Worm (Caenorhabditis elegans) whole organism, L4 larva: ENCODE measurements around the gene R11G1.7.
A peak's percentile ranks its signal among the peaks of the same experiment; 100 is the strongest.

Experiments
- D1046.2 ChIP-seq: fragments of 200-800 bp; sonication (Bioruptor generic); IDR thresholded peaks from 2 replicates; pipeline ENCODE4 v1.3.6; 2022; ENCODE audit warnings: missing genetic modification characterization, missing compliant biosample characterization
- F10B5.3 ChIP-seq: sonication (generic microtip); optimal IDR thresholded peaks from 2 replicates; lab custom pipeline; 2016; ENCODE audit warnings: mild to moderate bottlenecking, missing genetic modification characterization, missing compliant biosample characterization
- F44E2.7 ChIP-seq: fragments of 200-800 bp; sonication (Bioruptor generic); IDR thresholded peaks from 2 replicates; pipeline ENCODE4 v2.1.2; 2022; ENCODE audit warnings: missing genetic modification characterization, missing compliant biosample characterization
- R02D3.7 ChIP-seq: fragments of 150-350 bp; sonication (generic microtip); optimal IDR thresholded peaks from 3 replicates; lab custom pipeline; 2014; ENCODE audit warnings: missing biosample characterization, missing genetic modification characterization
- Y75B8A.6 ChIP-seq: fragments of 200-800 bp; sonication (Bioruptor generic); IDR thresholded peaks from 2 replicates; pipeline ENCODE4 v1.3.6; 2022; ENCODE audit warnings: missing genetic modification reagents, missing genetic modification characterization, missing compliant biosample characterization
- ZK337.2 ChIP-seq: fragments of 200-800 bp; sonication (Bioruptor generic); IDR thresholded peaks from 2 replicates; pipeline ENCODE4 v1.3.6; 2022; ENCODE audit warnings: missing genetic modification reagents, missing genetic modification characterization, missing compliant biosample characterization
- ZK546.5 ChIP-seq, 2 experiments: sonication (generic microtip); optimal IDR thresholded peaks; 2 replicates each; lab custom pipeline; 2017; ENCODE audit warnings: missing biosample characterization in 2 of 2, missing genetic modification characterization in 2 of 2
- aha-1 ChIP-seq: fragments of 150-350 bp; peaks from one replicate; lab custom pipeline; 2014; ENCODE audit warnings: missing biosample characterization, missing genetic modification characterization
- arid-1 ChIP-seq: fragments of 200-800 bp; sonication (Bioruptor generic); conservative IDR thresholded peaks from 2 replicates; pipeline ENCODE4 v1.3.6; 2022; ENCODE audit warnings: missing genetic modification reagents, missing genetic modification characterization, missing compliant biosample characterization
- ceh-28 ChIP-seq: fragments of 150-350 bp; optimal IDR thresholded peaks from 2 replicates; lab custom pipeline; 2014; ENCODE audit warnings: missing biosample characterization, missing genetic modification reagents, missing genetic modification characterization
- ceh-32 ChIP-seq: sonication (generic microtip); optimal IDR thresholded peaks from 2 replicates; lab custom pipeline; 2016; ENCODE audit warnings: mild to moderate bottlenecking, missing genetic modification characterization, missing compliant biosample characterization; ENCODE audit not compliant: poor library complexity
- ceh-44 ChIP-seq: fragments of 200-800 bp; sonication (Bioruptor generic); IDR thresholded peaks from 2 replicates; pipeline ENCODE4 v1.3.6; 2022; ENCODE audit warnings: missing genetic modification reagents, missing genetic modification characterization, missing compliant biosample characterization
- dmd-6 ChIP-seq: fragments of 200-800 bp; sonication (Bioruptor generic); IDR thresholded peaks from 2 replicates; pipeline ENCODE4 v1.3.6; 2022; ENCODE audit warnings: missing genetic modification reagents, missing genetic modification characterization, missing compliant biosample characterization
- dmd-8 ChIP-seq: fragments of 200-800 bp; sonication (Bioruptor generic); IDR thresholded peaks from 2 replicates; pipeline ENCODE4 v1.3.6; 2022; ENCODE audit warnings: missing genetic modification characterization, missing compliant biosample characterization
- dpl-1 ChIP-seq: fragments of 150-350 bp; optimal IDR thresholded peaks from 2 replicates; lab custom pipeline; 2014; ENCODE audit warnings: missing biosample characterization, missing genetic modification reagents, missing genetic modification characterization
- duxl-1 ChIP-seq: sonication (generic microtip); optimal IDR thresholded peaks from 2 replicates; lab custom pipeline; 2016; ENCODE audit warnings: mild to moderate bottlenecking, missing genetic modification characterization, moderate library complexity, missing compliant biosample characterization; ENCODE audit not compliant: poor library complexity
- dve-1 ChIP-seq: sonication (generic microtip); optimal IDR thresholded peaks from 2 replicates; lab custom pipeline; 2017; ENCODE audit warnings: antibody characterized with exemption, mild to moderate bottlenecking, missing genetic modification characterization, missing compliant biosample characterization; ENCODE audit not compliant: insufficient read depth
- gei-8 ChIP-seq: fragments of 200-800 bp; sonication (Bioruptor generic); optimal IDR thresholded peaks from 2 replicates; lab custom pipeline; 2018; ENCODE audit warnings: mild to moderate bottlenecking, missing genetic modification characterization, missing compliant biosample characterization
- hlh-11 ChIP-seq: fragments of 200-800 bp; sonication (Bioruptor generic); optimal IDR thresholded peaks from 2 replicates; lab custom pipeline; 2018; ENCODE audit warnings: mild to moderate bottlenecking, missing genetic modification characterization, missing compliant biosample characterization
- hlh-30 ChIP-seq: sonication (generic microtip); optimal IDR thresholded peaks from 2 replicates; lab custom pipeline; 2017; ENCODE audit warnings: antibody characterized with exemption, mild to moderate bottlenecking, missing genetic modification characterization, missing compliant biosample characterization; ENCODE audit not compliant: insufficient read depth
- lim-7 ChIP-seq: fragments of 200-800 bp; sonication (Bioruptor generic); IDR thresholded peaks from 2 replicates; pipeline ENCODE4 v1.3.6; 2022; ENCODE audit warnings: missing genetic modification characterization, missing compliant biosample characterization
- lin-1 ChIP-seq: fragments of 200-800 bp; sonication (Bioruptor generic); IDR thresholded peaks from 2 replicates; pipeline ENCODE4 v1.3.6; 2022; ENCODE audit warnings: missing genetic modification reagents, missing genetic modification characterization, missing compliant biosample characterization
- lin-38 ChIP-seq: fragments of 200-800 bp; sonication (Bioruptor generic); IDR thresholded peaks from 2 replicates; pipeline ENCODE4 v1.3.6; 2022; ENCODE audit warnings: missing genetic modification reagents, missing genetic modification characterization, missing compliant biosample characterization
- mdl-1 ChIP-seq, 2 experiments: fragments of 150-350 bp in 1 of 2; sonication (generic microtip) in 1 of 2; optimal IDR thresholded peaks; 2 replicates each; lab custom pipeline; 2014 to 2017; ENCODE audit warnings: missing biosample characterization in 2 of 2, missing genetic modification characterization in 2 of 2
- mdt-29 ChIP-seq: fragments of 200-800 bp; sonication (Bioruptor generic); IDR thresholded peaks from 2 replicates; pipeline ENCODE4 v1.3.6; 2022; ENCODE audit warnings: missing genetic modification reagents, missing genetic modification characterization, missing compliant biosample characterization
- mep-1 ChIP-seq: fragments of 150-350 bp; sonication (generic microtip); optimal IDR thresholded peaks from 3 replicates; lab custom pipeline; 2014; ENCODE audit warnings: missing biosample characterization, missing genetic modification characterization
- mes-2 ChIP-seq: sonication (generic microtip); optimal IDR thresholded peaks from 2 replicates; lab custom pipeline; 2016; ENCODE audit warnings: missing genotype, mild to moderate bottlenecking, missing genetic modification characterization, missing compliant biosample characterization; ENCODE audit not compliant: poor library complexity, severe bottlenecking
- mxl-3 ChIP-seq: fragments of 200-800 bp; sonication (Bioruptor generic); optimal IDR thresholded peaks from 2 replicates; lab custom pipeline; 2018; ENCODE audit warnings: mild to moderate bottlenecking, missing genetic modification characterization, missing compliant biosample characterization
- nhr-11 ChIP-seq: fragments of 150-350 bp; optimal IDR thresholded peaks from 2 replicates; lab custom pipeline; 2014; ENCODE audit warnings: missing biosample characterization, missing genetic modification characterization
- nhr-28 ChIP-seq: fragments of 150-350 bp; optimal IDR thresholded peaks from 2 replicates; lab custom pipeline; 2014; ENCODE audit warnings: missing biosample characterization, missing genetic modification characterization
- nhr-42 ChIP-seq: fragments of 200-800 bp; sonication (Bioruptor generic); IDR thresholded peaks from 2 replicates; pipeline ENCODE4 v1.3.6; 2022; ENCODE audit warnings: missing genetic modification characterization, missing compliant biosample characterization
- nhr-48 ChIP-seq: sonication (generic microtip); optimal IDR thresholded peaks from 2 replicates; lab custom pipeline; 2016; ENCODE audit warnings: mild to moderate bottlenecking, missing genetic modification characterization, missing compliant biosample characterization
- set-16 ChIP-seq: fragments of 200-800 bp; sonication (Bioruptor generic); IDR thresholded peaks from 2 replicates; pipeline ENCODE4 v1.3.6; 2022; ENCODE audit warnings: missing genetic modification reagents, missing genetic modification characterization, missing compliant biosample characterization
- spr-1 ChIP-seq: sonication (generic microtip); optimal IDR thresholded peaks from 2 replicates; lab custom pipeline; 2016; ENCODE audit warnings: mild to moderate bottlenecking, missing genetic modification characterization, missing compliant biosample characterization
- zfp-3 ChIP-seq: fragments of 200-800 bp; sonication (Bioruptor generic); conservative IDR thresholded peaks from 2 replicates; pipeline ENCODE4 v1.3.6; 2022; ENCODE audit warnings: missing genetic modification reagents, missing genetic modification characterization, missing compliant biosample characterization
- ztf-7 ChIP-seq: fragments of 150-350 bp; optimal IDR thresholded peaks from 2 replicates; lab custom pipeline; 2014; ENCODE audit warnings: missing biosample characterization, missing genetic modification characterization

Gene R11G1.7

DNA sequence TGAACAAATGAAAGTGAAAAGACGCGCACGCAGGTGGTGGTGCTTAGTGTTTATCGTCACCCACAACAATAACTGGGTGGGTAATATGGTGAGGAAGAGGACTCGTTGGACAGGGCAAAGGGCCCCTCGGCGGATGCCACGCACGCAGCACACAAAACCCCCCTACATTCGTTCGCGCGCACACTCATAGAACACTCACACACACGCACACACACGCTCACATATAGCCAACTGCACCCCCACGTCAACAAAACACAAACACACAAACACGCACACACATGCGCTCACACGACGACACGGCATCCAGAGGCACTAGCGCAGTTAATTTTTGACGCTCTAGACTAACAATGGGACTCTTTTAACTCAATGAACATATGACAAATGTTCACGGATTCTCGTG is 38.1 kb downstream of the R11G1.7 start (continued):
- no peak for TF ChIP-seq F44E2.7 (GFP tag; lab: Robert Waterston, UW)
- no peak for TF ChIP-seq duxl-1 (tag; lab: Kevin White, UChicago)
- no peak for TF ChIP-seq nhr-48 (tag; lab: Kevin White, UChicago)
- TF ChIP-seq arid-1: no peak
- no peak for TF ChIP-seq ZK337.2 (GFP tag; lab: Robert Waterston, UW)
- peak in 1 of 2 experiments; percentile 83 for TF ChIP-seq mdl-1 (tag; optimal IDR thresholded peaks at IDR 0.05; lab: Kevin White, UChicago)
- 0 out of 2 replicates have a peak, but pooled peaks have one; percentile 58 for TF ChIP-seq zfp-3 (GFP tag; lab: Robert Waterston, UW)
- TF ChIP-seq mdt-29 (GFP tag; lab: Robert Waterston, UW): 0 out of 2 replicates have a peak, but pooled peaks have one; percentile 37
- 0 out of 2 replicates have a peak, but pooled peaks have one; percentile 50 for TF ChIP-seq dmd-8 (GFP tag; lab: Robert Waterston, UW)
- no peak for TF ChIP-seq gei-8 (GFP tag; lab: Kevin White, UChicago)
- no peak for TF ChIP-seq ztf-7 (tag; lab: Kevin White, UChicago)
- TF ChIP-seq nhr-11 (tag; lab: Kevin White, UChicago): peak; percentile 56
- no peak for TF ChIP-seq lin-1 (GFP tag; lab: Robert Waterston, UW)
- TF ChIP-seq ceh-32 (tag; lab: Kevin White, UChicago): no peak
- TF ChIP-seq lim-7: 0 out of 2 replicates have a peak, but pooled peaks have one; percentile 7
- peak; percentile 49 for TF ChIP-seq hlh-11 (tag; lab: Kevin White, UChicago)
- no peak for TF ChIP-seq F10B5.3
- no peak for TF ChIP-seq dpl-1 (GFP tag; lab: Kevin White, UChicago)
- peak; percentile 8 for TF ChIP-seq mxl-3
- TF ChIP-seq mes-2 (tag; lab: Kevin White, UChicago): peak; percentile 65
- TF ChIP-seq ceh-28: no peak
- TF ChIP-seq mep-1: peak; percentile 81
- peak; percentile 48; the same call in 1 of the 2 replicates for TF ChIP-seq set-16
- peak; percentile 4 for TF ChIP-seq dve-1
- TF ChIP-seq hlh-30 (tag; lab: Kevin White, UChicago): peak; percentile 78

DNA sequence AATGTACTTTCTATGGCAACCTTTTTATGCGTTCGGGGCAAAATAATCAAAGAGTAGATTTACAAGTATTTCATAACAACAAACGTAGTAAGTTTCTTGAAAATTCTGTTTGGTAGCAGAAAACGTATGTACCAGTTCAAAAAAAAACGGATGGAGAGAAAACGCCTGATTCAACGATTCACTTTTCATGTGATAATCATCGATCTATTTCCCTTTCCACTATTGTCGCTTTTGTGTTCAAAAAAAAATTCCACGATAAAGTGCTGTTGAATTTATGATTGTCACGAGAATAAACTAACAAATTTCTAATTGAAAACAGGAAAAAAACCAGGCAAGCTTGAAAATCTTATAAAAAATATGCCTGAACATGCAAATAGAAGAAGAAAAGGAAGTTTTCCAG is 39.8 kb downstream of the R11G1.7 start:
- TF ChIP-seq dmd-6 (GFP tag; lab: Robert Waterston, UW) (peak; percentile 15; the same call in 1 of the 2 replicates), hlh-30 (tag; lab: Kevin White, UChicago) (peak; percentile 56), ZK546.5 (tag; optimal IDR thresholded peaks at IDR 0.05; lab: Kevin White, UChicago) (no peak), set-16 (no peak), dve-1 (peak; percentile 6), hlh-11 (tag; lab: Kevin White, UChicago) (peak; percentile 24), mxl-3 (no peak), nhr-28 (peak; percentile 11)

DNA sequence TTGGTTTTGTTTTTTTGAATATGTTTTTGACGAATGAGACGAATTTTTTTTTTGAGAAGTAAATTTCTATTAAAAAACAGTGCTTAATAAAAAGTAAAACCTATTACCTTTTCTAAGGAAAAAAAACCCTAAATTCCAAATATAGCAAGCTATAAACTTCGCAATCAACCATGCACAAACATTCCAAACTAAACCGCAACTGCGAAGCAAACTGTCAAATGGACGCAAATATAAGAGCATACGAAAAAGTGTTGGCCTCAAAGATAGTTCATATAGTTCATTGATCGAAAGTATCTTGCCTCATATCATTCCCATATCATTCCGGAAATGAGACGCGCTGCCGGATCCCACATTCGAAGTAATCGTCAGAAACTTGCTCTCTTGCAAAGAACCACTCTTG is 40.5 kb downstream of the R11G1.7 start, which contains the start of gene C01C4.3:
C01C4.3 (plus strand) TSS at position 301 of the 400 bp plus-strand sequence.
- TF ChIP-seq aha-1: peak; percentile 18
- no peak for TF ChIP-seq R02D3.7 (tag; lab: Kevin White, UChicago)
- no peak for TF ChIP-seq lin-38 (GFP tag; lab: Robert Waterston, UW)
- TF ChIP-seq nhr-28: no peak
- no peak for TF ChIP-seq spr-1 (tag; lab: Kevin White, UChicago)
- no peak for TF ChIP-seq Y75B8A.6
- TF ChIP-seq ceh-44 (GFP tag; lab: Robert Waterston, UW): no peak
- TF ChIP-seq D1046.2 (GFP tag; lab: Robert Waterston, UW): no peak
- no peak for TF ChIP-seq nhr-42
- TF ChIP-seq, all 104 proteins: peak for 1
